Fruit fly (Drosophila melanogaster): Measurements from ENCODE around the gene CG9331.

DNA sequence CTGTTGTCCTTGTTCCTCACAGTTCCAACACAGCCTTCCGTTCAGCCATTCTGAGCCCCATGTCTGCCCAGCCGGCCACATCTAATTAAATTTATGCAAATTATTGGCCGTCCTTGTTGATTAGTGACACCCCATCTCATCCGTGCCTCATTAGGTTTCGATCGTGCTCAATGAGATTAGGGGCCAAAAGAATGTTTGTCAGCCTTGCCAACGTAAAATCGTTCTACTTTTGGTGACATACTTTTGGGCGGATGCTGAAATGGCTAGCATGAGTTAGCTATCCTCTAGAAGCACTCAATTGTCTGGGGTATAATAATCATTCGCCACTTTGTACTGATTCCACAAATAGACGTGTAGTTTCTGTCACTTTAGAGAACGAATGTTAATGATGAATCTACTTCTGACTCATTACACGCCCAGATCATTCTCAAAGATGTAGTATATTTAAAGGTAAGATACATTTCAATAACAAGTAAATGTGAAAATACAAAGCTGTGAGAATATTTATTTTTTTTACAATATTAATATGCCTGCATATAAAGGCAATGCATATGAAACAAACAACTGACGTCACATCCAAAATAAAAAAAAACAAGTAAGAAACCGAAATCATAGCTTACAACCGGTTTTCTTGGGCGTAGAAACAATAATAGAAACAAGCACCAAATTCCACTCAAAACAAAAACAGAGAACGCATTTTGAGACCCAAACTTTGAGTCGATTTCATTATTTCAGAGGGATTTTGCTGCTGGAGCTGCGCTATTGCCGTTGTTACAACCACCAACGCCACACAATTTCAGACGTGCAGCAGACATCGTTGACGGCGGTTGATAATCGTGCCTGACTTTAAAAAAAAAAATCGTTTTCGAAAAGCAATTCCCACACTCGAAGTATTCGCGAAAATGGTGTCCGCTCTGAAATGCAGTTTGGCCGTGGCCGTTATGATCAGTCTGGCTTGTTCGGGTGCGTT lies 36.0 kb downstream of the CG9331 start, which contains the start of gene bero:
- TF ChIP-seq pan (optimal IDR thresholded peaks at IDR 0.05) (no peak), psq (optimal IDR thresholded peaks at IDR 0.05) (no peak), CG8478 (optimal IDR thresholded peaks at IDR 0.05) (no peak)

Data from whole organism.